Fruit fly (Drosophila melanogaster): ENCODE results near the gene CG14720.
A peak's percentile ranks its signal among the peaks of the same experiment; 100 is the strongest.

The CG14720 gene

dm6 chr3R:11760669-11761387, 49.4 kb downstream of the CG14720 start (continued):
- TF ChIP-seq CG6808 (GFP tag; optimal IDR thresholded peaks at IDR 0.05) (peak; percentile 99), fd59A (GFP tag; optimal IDR thresholded peaks at IDR 0.05) (peak; percentile 100), salr (GFP tag; optimal IDR thresholded peaks at IDR 0.05) (peak; percentile 100), cyc (GFP tag; optimal IDR thresholded peaks at IDR 0.05) (peak; percentile 100), Sox15 (GFP tag; optimal IDR thresholded peaks at IDR 0.05) (peak; percentile 100), CG9139 (GFP tag; optimal IDR thresholded peaks at IDR 0.05) (peak; percentile 100), CG31627 (GFP tag; optimal IDR thresholded peaks at IDR 0.05) (peak; percentile 100), CG10669 (GFP tag; optimal IDR thresholded peaks at IDR 0.05) (peak; percentile 100), fd85E (GFP tag; optimal IDR thresholded peaks at IDR 0.05) (peak; percentile 99), net (GFP tag; optimal IDR thresholded peaks at IDR 0.05) (peak; percentile 100), CG11762 (GFP tag; optimal IDR thresholded peaks at IDR 0.05; ENCODE audit: insufficient read depth) (peak; percentile 100), CG3919 (GFP tag; optimal IDR thresholded peaks at IDR 0.05) (peak; percentile 100), ss (GFP tag; optimal IDR thresholded peaks at IDR 0.05) (peak; percentile 100), Hr38 (GFP tag; optimal IDR thresholded peaks at IDR 0.05) (peak; percentile 99), CG3032 (tag; optimal IDR thresholded peaks at IDR 0.05) (peak; percentile 100), CG8119 (GFP tag; IDR thresholded peaks at IDR 0.05) (no peak), Eip93F (GFP tag; optimal IDR thresholded peaks at IDR 0.05) (peak; percentile 100), Sox14 (GFP tag; optimal IDR thresholded peaks at IDR 0.05) (peak; percentile 100), Smox (GFP tag; optimal IDR thresholded peaks at IDR 0.05) (peak; percentile 100), Hr4 (GFP tag; optimal IDR thresholded peaks at IDR 0.05) (peak; percentile 100), Sox102F (GFP tag; optimal IDR thresholded peaks at IDR 0.05) (peak; percentile 100), CG11294 (GFP tag; IDR thresholded peaks at IDR 0.05) (no peak), CG6792 (GFP tag; optimal IDR thresholded peaks at IDR 0.05) (peak; percentile 100), dac (GFP tag; optimal IDR thresholded peaks at IDR 0.05) (peak; percentile 100), Gug (GFP tag; IDR thresholded peaks at IDR 0.05) (no peak), CG11902 (GFP tag; optimal IDR thresholded peaks at IDR 0.05) (peak; percentile 100), pdm3 (GFP tag; optimal IDR thresholded peaks at IDR 0.05) (peak; percentile 100), Eip75B (GFP tag; optimal IDR thresholded peaks at IDR 0.05) (peak; percentile 100), achi (GFP tag; optimal IDR thresholded peaks at IDR 0.05) (peak; percentile 99)

DNA sequence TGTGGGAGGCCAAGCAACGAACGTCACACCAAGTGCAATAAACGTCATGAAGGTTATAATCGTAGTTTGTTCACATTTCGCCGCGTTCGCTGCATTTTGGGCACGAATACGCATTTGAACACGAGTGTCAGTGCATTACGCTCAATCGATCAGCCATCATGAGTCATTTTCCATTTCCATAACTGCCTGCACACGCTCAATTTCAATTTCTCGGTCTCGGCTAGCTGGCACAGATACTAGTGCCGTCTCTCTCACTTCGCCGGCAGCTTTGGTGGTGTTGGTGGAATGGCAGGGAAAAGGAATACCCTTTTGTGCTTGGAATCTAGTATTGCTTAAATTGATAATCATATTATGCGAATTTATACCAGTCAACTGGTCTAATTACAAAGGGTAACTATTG, 50.2 kb downstream of the CG14720 start:
- TF ChIP-seq CG6792 (GFP tag; optimal IDR thresholded peaks at IDR 0.05) (no peak), Ets21C (GFP tag; optimal IDR thresholded peaks at IDR 0.05) (no peak), CG3032 (tag; optimal IDR thresholded peaks at IDR 0.05) (no peak), CG10631 (GFP tag; optimal IDR thresholded peaks at IDR 0.05) (no peak), Ets96B (tag; optimal IDR thresholded peaks at IDR 0.05) (no peak), vri (GFP tag; optimal IDR thresholded peaks at IDR 0.05) (peak; percentile 4), Sox14 (GFP tag; optimal IDR thresholded peaks at IDR 0.05) (no peak)
